Worm (Caenorhabditis elegans) whole organism, L3 larva: Measurements from ENCODE around the gene wago-10.

ENCODE experiments used
- R02D3.7 ChIP-seq: fragments of 150-350 bp; optimal IDR thresholded peaks from 2 replicates; lab custom pipeline; 2014; ENCODE audit warnings: missing biosample characterization, missing genetic modification characterization
- ZK546.5 ChIP-seq: sonication (generic microtip); optimal IDR thresholded peaks from 2 replicates; lab custom pipeline; 2017; ENCODE audit warnings: missing biosample characterization, missing genetic modification characterization
- aly-2 ChIP-seq: fragments of 150-350 bp; optimal IDR thresholded peaks from 2 replicates; lab custom pipeline; 2014; ENCODE audit warnings: missing biosample characterization, missing genetic modification characterization
- ama-1 ChIP-seq: fragments of 150-350 bp; optimal IDR thresholded peaks from 2 replicates; lab custom pipeline; 2018
- ceh-16 ChIP-seq: sonication (generic microtip); optimal IDR thresholded peaks from 2 replicates; lab custom pipeline; 2017; ENCODE audit warnings: missing biosample characterization, missing genetic modification characterization
- ceh-28 ChIP-seq: fragments of 150-350 bp; optimal IDR thresholded peaks from 2 replicates; lab custom pipeline; 2014; ENCODE audit warnings: missing biosample characterization, missing genetic modification reagents, missing genetic modification characterization
- ceh-82 ChIP-seq: fragments of 150-350 bp; optimal IDR thresholded peaks from 2 replicates; lab custom pipeline; 2014; ENCODE audit warnings: missing biosample characterization, missing genetic modification characterization
- ceh-9 ChIP-seq: sonication (generic microtip); optimal IDR thresholded peaks from 2 replicates; lab custom pipeline; 2018; ENCODE audit warnings: missing biosample characterization, missing genetic modification characterization
- daf-12 ChIP-seq: fragments of 150-350 bp; optimal IDR thresholded peaks from 2 replicates; lab custom pipeline; 2014; ENCODE audit warnings: missing biosample characterization, missing genetic modification reagents, missing genetic modification characterization
- egl-27 ChIP-seq: sonication (generic microtip); optimal IDR thresholded peaks from 4 replicates; lab custom pipeline; 2017; ENCODE audit warnings: missing biosample characterization, missing genetic modification reagents, missing genetic modification characterization
- egl-5 ChIP-seq: fragments of 150-350 bp; optimal IDR thresholded peaks from 2 replicates; lab custom pipeline; 2017; ENCODE audit warnings: missing biosample characterization, missing genetic modification reagents, missing genetic modification characterization, inconsistent platforms
- elt-1 ChIP-seq: fragments of 150-350 bp; optimal IDR thresholded peaks from 2 replicates; lab custom pipeline; 2014; ENCODE audit warnings: missing biosample characterization, missing genetic modification characterization
- elt-2 ChIP-seq: sonication (generic microtip); optimal IDR thresholded peaks from 2 replicates; lab custom pipeline; 2016; ENCODE audit warnings: missing genetic modification reagents, mild to moderate bottlenecking, missing genetic modification characterization, missing compliant biosample characterization
- elt-3 ChIP-seq, 3 experiments: fragments of 150-350 bp in 1 of 3; sonication (generic microtip) in 2 of 3; optimal IDR thresholded peaks; 2 replicates in 2 of 3; 4 replicates in 1 of 3; lab custom pipeline; 2014 to 2017; ENCODE audit warnings: missing biosample characterization in 3 of 3, missing genetic modification characterization in 3 of 3
- eor-1 ChIP-seq, 2 experiments: fragments of 150-350 bp; optimal IDR thresholded peaks; 2 replicates each; lab custom pipeline; 2014 to 2018; ENCODE audit warnings: missing biosample characterization in 2 of 2, missing genetic modification characterization in 2 of 2
- fkh-10 ChIP-seq: sonication (generic microtip); optimal IDR thresholded peaks from 2 replicates; lab custom pipeline; 2017; ENCODE audit warnings: missing biosample characterization, missing genetic modification reagents, missing genetic modification characterization
- fkh-2 ChIP-seq: fragments of 150-350 bp; optimal IDR thresholded peaks from 2 replicates; lab custom pipeline; 2014; ENCODE audit warnings: missing biosample characterization, missing genetic modification reagents, missing genetic modification characterization
- hmg-11 ChIP-seq: sonication (generic microtip); optimal IDR thresholded peaks from 2 replicates; lab custom pipeline; 2016; ENCODE audit warnings: missing genetic modification characterization, missing compliant biosample characterization
- jun-1 ChIP-seq: fragments of 150-350 bp; optimal IDR thresholded peaks from 2 replicates; lab custom pipeline; 2014; ENCODE audit warnings: missing biosample characterization, missing genetic modification reagents, missing genetic modification characterization
- lin-15B ChIP-seq: fragments of 150-350 bp; optimal IDR thresholded peaks from 2 replicates; lab custom pipeline; 2014; ENCODE audit warnings: missing biosample characterization, missing genetic modification characterization
- lin-39 ChIP-seq: fragments of 150-350 bp; optimal IDR thresholded peaks from 2 replicates; lab custom pipeline; 2018; ENCODE audit warnings: missing biosample characterization, missing genetic modification reagents, missing genetic modification characterization
- lsy-12 ChIP-seq: sonication (generic microtip); optimal IDR thresholded peaks from 2 replicates; lab custom pipeline; 2016; ENCODE audit warnings: mild to moderate bottlenecking, missing genetic modification characterization, missing compliant biosample characterization
- mdl-1 ChIP-seq: fragments of 150-350 bp; optimal IDR thresholded peaks from 2 replicates; lab custom pipeline; 2014; ENCODE audit warnings: missing biosample characterization, missing genetic modification characterization
- nfya-1 ChIP-seq: sonication (generic microtip); optimal IDR thresholded peaks from 2 replicates; lab custom pipeline; 2017; ENCODE audit warnings: missing genetic modification characterization, mild to moderate bottlenecking, missing compliant biosample characterization, antibody characterized with exemption, moderate library complexity; ENCODE audit not compliant: insufficient read depth
- nhr-11 ChIP-seq: fragments of 150-350 bp; optimal IDR thresholded peaks from 2 replicates; lab custom pipeline; 2014; ENCODE audit warnings: missing biosample characterization, missing genetic modification characterization
- nhr-12 ChIP-seq: fragments of 150-350 bp; optimal IDR thresholded peaks from 2 replicates; lab custom pipeline; 2014; ENCODE audit warnings: missing biosample characterization, missing genetic modification characterization
- nhr-23 ChIP-seq: fragments of 150-350 bp; optimal IDR thresholded peaks from 2 replicates; lab custom pipeline; 2014; ENCODE audit warnings: missing biosample characterization, missing genetic modification reagents, missing genetic modification characterization
- nhr-237 ChIP-seq: fragments of 150-350 bp; optimal IDR thresholded peaks from 2 replicates; lab custom pipeline; 2014; ENCODE audit warnings: missing biosample characterization, missing genetic modification characterization
- nhr-25 ChIP-seq: sonication (generic microtip); optimal IDR thresholded peaks from 2 replicates; lab custom pipeline; 2017; ENCODE audit warnings: missing biosample characterization, missing genetic modification characterization
- nhr-28 ChIP-seq: fragments of 150-350 bp; optimal IDR thresholded peaks from 2 replicates; lab custom pipeline; 2014; ENCODE audit warnings: missing biosample characterization, missing genetic modification characterization
- nhr-43 ChIP-seq: sonication (generic microtip); optimal IDR thresholded peaks from 2 replicates; lab custom pipeline; 2016; ENCODE audit warnings: mild to moderate bottlenecking, missing genetic modification characterization, missing compliant biosample characterization; ENCODE audit not compliant: poor library complexity, severe bottlenecking
- nhr-67 ChIP-seq: fragments of 150-350 bp; optimal IDR thresholded peaks from 2 replicates; lab custom pipeline; 2014; ENCODE audit warnings: missing biosample characterization, missing genetic modification characterization
- nhr-76 ChIP-seq: fragments of 150-350 bp; sonication (generic microtip); optimal IDR thresholded peaks from 5 replicates; lab custom pipeline; 2014; ENCODE audit warnings: missing biosample characterization, missing genetic modification characterization
- nhr-77 ChIP-seq: fragments of 150-350 bp; optimal IDR thresholded peaks from 2 replicates; lab custom pipeline; 2014; ENCODE audit warnings: missing biosample characterization, missing genetic modification characterization
- pha-4 ChIP-seq: fragments of 150-350 bp; optimal IDR thresholded peaks from 2 replicates; lab custom pipeline; 2014; ENCODE audit warnings: missing biosample characterization, missing genetic modification reagents, missing genetic modification characterization
- pqm-1 ChIP-seq: fragments of 150-350 bp; optimal IDR thresholded peaks from 2 replicates; lab custom pipeline; 2017; ENCODE audit warnings: missing biosample characterization, missing genetic modification characterization, inconsistent platforms
- sea-2 ChIP-seq: fragments of 150-350 bp; sonication (generic microtip); optimal IDR thresholded peaks from 4 replicates; lab custom pipeline; 2014; ENCODE audit warnings: missing biosample characterization, missing genetic modification reagents, missing genetic modification characterization
- skn-1 ChIP-seq: fragments of 150-350 bp; optimal IDR thresholded peaks from 2 replicates; lab custom pipeline; 2014; ENCODE audit warnings: missing biosample characterization, missing genetic modification characterization
- snpc-4 ChIP-seq: fragments of 150-350 bp; optimal IDR thresholded peaks from 2 replicates; lab custom pipeline; 2014; ENCODE audit warnings: missing biosample characterization, missing genetic modification characterization
- tbx-2 ChIP-seq: sonication (generic microtip); optimal IDR thresholded peaks from 2 replicates; lab custom pipeline; 2016; ENCODE audit warnings: mild to moderate bottlenecking, missing genetic modification characterization, missing compliant biosample characterization
- unc-39 ChIP-seq: sonication (generic microtip); optimal IDR thresholded peaks from 4 replicates; lab custom pipeline; 2017; ENCODE audit warnings: missing biosample characterization, missing genetic modification characterization
- zag-1 ChIP-seq: fragments of 150-350 bp; optimal IDR thresholded peaks from 2 replicates; lab custom pipeline; 2014; ENCODE audit warnings: missing biosample characterization, missing genetic modification characterization
- ztf-11 ChIP-seq: fragments of 150-350 bp; optimal IDR thresholded peaks from 2 replicates; lab custom pipeline; 2014; ENCODE audit warnings: missing biosample characterization, missing genetic modification characterization
- ztf-4 ChIP-seq: fragments of 150-350 bp; optimal IDR thresholded peaks from 2 replicates; lab custom pipeline; 2014; ENCODE audit warnings: missing biosample characterization, missing genetic modification characterization

wago-10 gene

ce11 chrV:331245-331644 lies 12.0 kb upstream of the wago-10 start:
- TF ChIP-seq pqm-1 (tag; lab: Kevin White, UChicago): peak; percentile 57
- no peak for TF ChIP-seq nhr-25
- peak; percentile 28 for TF ChIP-seq elt-2 (tag; lab: Kevin White, UChicago)
- no peak for TF ChIP-seq eor-1 (tag; optimal IDR thresholded peaks at IDR 0.05; lab: Kevin White, UChicago)
- TF ChIP-seq, all 47 proteins: peak for 2

ce11 chrV:332585-332984 lies 10.6 kb upstream of the wago-10 start:
- TF ChIP-seq fkh-2 (tag; lab: Kevin White, UChicago): no peak
- no peak for TF ChIP-seq ama-1 (lab: Kevin White, UChicago)
- no peak for TF ChIP-seq ZK546.5
- TF ChIP-seq elt-2 (tag; lab: Kevin White, UChicago): peak; percentile 93
- TF ChIP-seq nhr-23 (tag; lab: Kevin White, UChicago): no peak
- no peak for TF ChIP-seq tbx-2
- no peak for TF ChIP-seq ztf-11 (tag; lab: Kevin White, UChicago)
- TF ChIP-seq jun-1 (tag; lab: Kevin White, UChicago): peak; percentile 21
- no peak for TF ChIP-seq lin-15B (tag; lab: Kevin White, UChicago)
- TF ChIP-seq pqm-1 (tag; lab: Kevin White, UChicago): peak; percentile 84
- TF ChIP-seq nhr-11: no peak
- no peak for TF ChIP-seq nhr-77 (tag; lab: Kevin White, UChicago)
- TF ChIP-seq nhr-12 (tag; lab: Kevin White, UChicago): no peak
- peak; percentile 58 for TF ChIP-seq pha-4
- no peak for TF ChIP-seq nhr-28 (tag; lab: Kevin White, UChicago)
- no peak for TF ChIP-seq mdl-1 (tag; lab: Kevin White, UChicago)
- TF ChIP-seq nhr-76 (tag; lab: Kevin White, UChicago): no peak
- TF ChIP-seq ceh-82 (tag; lab: Kevin White, UChicago): no peak
- TF ChIP-seq lin-39 (tag; lab: Kevin White, UChicago): no peak
- TF ChIP-seq skn-1: no peak

- TF ChIP-seq elt-2 (tag; lab: Kevin White, UChicago): peak; percentile 98
- TF ChIP-seq mdl-1 (tag; lab: Kevin White, UChicago): no peak
- TF ChIP-seq ceh-9: no peak
- TF ChIP-seq unc-39: no peak
- TF ChIP-seq nfya-1 (tag; lab: Kevin White, UChicago): no peak
- TF ChIP-seq elt-3 (tag; optimal IDR thresholded peaks at IDR 0.05; lab: Kevin White, UChicago): no peak
- TF ChIP-seq nhr-237 (tag; lab: Kevin White, UChicago): no peak
- no peak for TF ChIP-seq fkh-2 (tag; lab: Kevin White, UChicago)
- peak; percentile 20 for TF ChIP-seq snpc-4 (tag; lab: Kevin White, UChicago)
- no peak for TF ChIP-seq nhr-76 (tag; lab: Kevin White, UChicago)
- no peak for TF ChIP-seq nhr-12 (tag; lab: Kevin White, UChicago)
- TF ChIP-seq zag-1 (tag; lab: Kevin White, UChicago): no peak
- no peak for TF ChIP-seq ama-1 (lab: Kevin White, UChicago)
- TF ChIP-seq hmg-11 (tag; lab: Kevin White, UChicago): no peak
- TF ChIP-seq R02D3.7 (tag; lab: Kevin White, UChicago): no peak
- TF ChIP-seq jun-1 (tag; lab: Kevin White, UChicago): peak; percentile 81
- TF ChIP-seq daf-12 (tag; lab: Kevin White, UChicago): no peak
- no peak for TF ChIP-seq nhr-23 (tag; lab: Kevin White, UChicago)
- no peak for TF ChIP-seq egl-5
- TF ChIP-seq sea-2 (GFP tag; lab: Kevin White, UChicago): no peak
- no peak for TF ChIP-seq nhr-43
- TF ChIP-seq nhr-11: no peak
- no peak for TF ChIP-seq nhr-67 (tag; lab: Kevin White, UChicago)
- TF ChIP-seq nhr-28 (tag; lab: Kevin White, UChicago): no peak
- TF ChIP-seq pqm-1 (tag; lab: Kevin White, UChicago): peak; percentile 95
- TF ChIP-seq aly-2 (tag; lab: Kevin White, UChicago): no peak
- TF ChIP-seq nhr-77 (tag; lab: Kevin White, UChicago): no peak
- no peak for TF ChIP-seq ZK546.5
- TF ChIP-seq ceh-16 (tag; lab: Kevin White, UChicago): no peak
- TF ChIP-seq egl-27 (tag; lab: Kevin White, UChicago): no peak
- TF ChIP-seq lin-15B (tag; lab: Kevin White, UChicago): no peak
- no peak for TF ChIP-seq skn-1
- TF ChIP-seq ztf-4 (tag; lab: Kevin White, UChicago): no peak
- TF ChIP-seq ceh-28: no peak
- no peak for TF ChIP-seq eor-1 (tag; optimal IDR thresholded peaks at IDR 0.05; lab: Kevin White, UChicago)
- no peak for TF ChIP-seq fkh-10 (GFP tag; lab: Kevin White, UChicago)
- TF ChIP-seq elt-1: no peak
- no peak for TF ChIP-seq lsy-12 (tag; lab: Kevin White, UChicago)
- peak; percentile 33 for TF ChIP-seq pha-4
- no peak for TF ChIP-seq ceh-82 (tag; lab: Kevin White, UChicago)
- no peak for TF ChIP-seq tbx-2
Observed at ce11 chrV:333713-334112, 9.5 kb upstream of the wago-10 start.
